Fruit fly (Drosophila melanogaster): Measurements from ENCODE around the gene CG13625.
A peak's percentile ranks its signal among the peaks of the same experiment; 100 is the strongest.

The CG13625 gene

DNA sequence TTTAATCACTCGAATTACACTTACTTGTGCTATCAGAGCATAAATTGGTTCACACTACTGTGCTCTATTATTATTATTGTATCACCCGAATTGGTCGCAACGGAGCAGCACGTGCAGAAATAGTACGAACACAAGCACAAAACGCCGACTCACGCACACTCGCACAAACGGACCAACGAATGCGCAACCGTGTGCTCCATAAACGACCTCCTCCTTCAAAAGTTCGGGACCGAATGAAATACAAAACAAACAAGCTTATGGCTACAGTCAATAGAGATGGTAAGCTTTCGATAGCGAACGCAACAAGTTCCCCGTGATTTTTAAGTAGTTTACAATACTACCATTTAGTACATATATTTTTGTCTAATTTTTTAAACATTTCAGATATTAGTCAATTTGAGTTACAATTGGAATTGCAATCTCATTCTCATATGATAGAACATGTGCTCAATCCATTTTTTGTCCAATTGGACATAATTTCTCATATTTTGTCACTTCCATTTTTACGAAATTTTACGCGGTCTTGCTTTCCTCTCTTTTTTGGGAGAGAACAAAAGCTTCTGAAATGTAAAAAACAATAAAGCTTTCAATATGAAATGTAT is 41.2 kb downstream of the CG13625 start, which contains the start of gene Cftr (continued):
- TF ChIP-seq CG1233 (GFP tag; optimal IDR thresholded peaks at IDR 0.05) (peak; percentile 51), pnt (GFP tag; optimal IDR thresholded peaks at IDR 0.05) (peak; percentile 14), CG7271 (tag; optimal IDR thresholded peaks at IDR 0.05) (no peak), Elba2 (GFP tag; optimal IDR thresholded peaks at IDR 0.05) (peak; percentile 29), nmo (GFP tag; optimal IDR thresholded peaks at IDR 0.05) (no peak), dpn (GFP tag; optimal IDR thresholded peaks at IDR 0.05) (peak; percentile 40 to 69), p53 (GFP tag; optimal IDR thresholded peaks at IDR 0.05) (peak; percentile 11), CG12391 (tag; optimal IDR thresholded peaks at IDR 0.05) (no peak), CG30403 (GFP tag; optimal IDR thresholded peaks at IDR 0.05) (no peak), otp (GFP tag; IDR thresholded peaks at IDR 0.05) (peak; percentile 36; the same call in 1 of the 3 replicates), Tbp (GFP tag; optimal IDR thresholded peaks at IDR 0.05) (no peak), lbe (GFP tag; optimal IDR thresholded peaks at IDR 0.05) (peak; percentile 78), salm (tag; optimal IDR thresholded peaks at IDR 0.05) (no peak), CG12299 (tag; optimal IDR thresholded peaks at IDR 0.05) (no peak), CG31441 (GFP tag; IDR thresholded peaks at IDR 0.05) (peak; percentile 22; the same call in 1 of the 2 replicates), prd (optimal IDR thresholded peaks at IDR 0.05) (no peak), prd (GFP tag; IDR thresholded peaks at IDR 0.05) (no peak), Atf-2 (GFP tag; optimal IDR thresholded peaks at IDR 0.05) (no peak), cas (GFP tag; IDR thresholded peaks at IDR 0.05) (no peak), CG13624 (GFP tag; optimal IDR thresholded peaks at IDR 0.05) (peak; percentile 94), Mad (GFP tag; optimal IDR thresholded peaks at IDR 0.05) (peak; percentile 22), CG5953 (GFP tag; IDR thresholded peaks at IDR 0.05) (peak; percentile 63; the same call in 1 of the 2 replicates), CG15479 (GFP tag; optimal IDR thresholded peaks at IDR 0.05) (no peak), vfl (GFP tag; optimal IDR thresholded peaks at IDR 0.05) (peak; percentile 53), cg (GFP tag; optimal IDR thresholded peaks at IDR 0.05) (peak; percentile 90), HLH4C (GFP tag; IDR thresholded peaks at IDR 0.05; ENCODE audit: partially characterized antibody) (peak; percentile 50), tap (tag; optimal IDR thresholded peaks at IDR 0.05) (peak; percentile 29), CG7928 (GFP tag; optimal IDR thresholded peaks at IDR 0.05) (peak; percentile 25), crc (GFP tag; optimal IDR thresholded peaks at IDR 0.05) (peak; percentile 37), Doc3 (GFP tag; IDR thresholded peaks at IDR 0.05; ENCODE audit: partially characterized antibody) (no peak), CG10565 (GFP tag; optimal IDR thresholded peaks at IDR 0.05) (no peak), ato (GFP tag; IDR thresholded peaks at IDR 0.05; ENCODE audit: partially characterized antibody) (peak; percentile 65; the same call in 1 of the 2 replicates), Hmr (GFP tag; optimal IDR thresholded peaks at IDR 0.05) (peak; percentile 63), Dek (tag; optimal IDR thresholded peaks at IDR 0.05) (peak; percentile 47), CG32767 (GFP tag; IDR thresholded peaks at IDR 0.05) (no peak), nau (GFP tag; optimal IDR thresholded peaks at IDR 0.05) (no peak), CG3163 (GFP tag; optimal IDR thresholded peaks at IDR 0.05) (peak; percentile 5), ro (GFP tag; IDR thresholded peaks at IDR 0.05) (no peak), Side (GFP tag; optimal IDR thresholded peaks at IDR 0.05) (peak; percentile 49), CG14050 (GFP tag; IDR thresholded peaks at IDR 0.05) (no peak), CG3726 (GFP tag; IDR thresholded peaks at IDR 0.05) (peak; percentile 59; the same call in 1 of the 3 replicates), chinmo (GFP tag; IDR thresholded peaks at IDR 0.05; ENCODE audit: partially characterized antibody) (peak; percentile 94; the same call in 3 of the 4 replicates), dati (GFP tag; IDR thresholded peaks at IDR 0.05) (no peak), CG8290 (GFP tag; optimal IDR thresholded peaks at IDR 0.05) (no peak), CG8290 (tag; optimal IDR thresholded peaks at IDR 0.05) (peak in 1 of 2 experiments; percentile 84), gfzf (GFP tag; optimal IDR thresholded peaks at IDR 0.05) (no peak), CG14667 (GFP tag; IDR thresholded peaks at IDR 0.05) (no peak), CG34224 (GFP tag; IDR thresholded peaks at IDR 0.05; ENCODE audit: partially characterized antibody) (peak; percentile 44; the same call in 1 of the 3 replicates), kni (GFP tag; optimal IDR thresholded peaks at IDR 0.05) (no peak), HLH54F (GFP tag; optimal IDR thresholded peaks at IDR 0.05) (peak; percentile 46)

Measured in whole organism, embryonic.